Fruit fly (Drosophila melanogaster) whole organism, embryonic: ENCODE measurements around the gene CG17230.

Experiments used
- CG3995 ChIP-seq: fragments of 200-800 bp; sonication (Bioruptor generic); optimal IDR thresholded peaks from 3 replicates; lab custom pipeline; 2016; ENCODE audit warnings: missing biosample characterization, missing genetic modification characterization
- CG6689 ChIP-seq: fragments of 200-800 bp; sonication (Bioruptor generic); IDR thresholded peaks from 2 replicates; pipeline ENCODE4 v1.3.6; 2022; ENCODE audit warnings: missing biosample characterization, missing genetic modification characterization
- GATAe ChIP-seq: fragments of 200-800 bp; sonication (Bioruptor generic); conservative IDR thresholded peaks from 2 replicates; pipeline ENCODE4 v1.3.6; 2022; ENCODE audit warnings: missing biosample characterization, missing genetic modification characterization
- Lpt ChIP-seq: fragments of >200 bp; optimal IDR thresholded peaks from 2 replicates; lab custom pipeline; 2018; ENCODE audit warnings: missing biosample characterization, missing genetic modification characterization
- maf-S ChIP-seq: fragments of 200-800 bp; sonication (Bioruptor generic); optimal IDR thresholded peaks from 2 replicates; lab custom pipeline; 2016; ENCODE audit warnings: missing biosample characterization, missing genetic modification characterization
- pan ChIP-seq, 4 experiments: fragments of >200 bp in 3 of 4; fragments of 200-800 bp in 1 of 4; sonication (Bioruptor generic) in 1 of 4; optimal IDR thresholded peaks in 3 of 4; IDR thresholded peaks in 1 of 4; 2 replicates each; pipeline versions ENCODE4 v1.3.6 to Lab custom; 2017 to 2022; ENCODE audit warnings: missing biosample characterization in 2 of 4, missing genetic modification characterization in 2 of 4, mixed read lengths in 1 of 4

dm6 chr3R:11458022-11458850 is 20.7 kb downstream of the CG17230 start:
- no peak for TF ChIP-seq Lpt (GFP tag; lab: Kevin White, UChicago)
- TF ChIP-seq maf-S: no peak
- no peak for TF ChIP-seq pan (optimal IDR thresholded peaks at IDR 0.05; lab: Kevin White, UChicago)
- peak in 1 of 2 experiments; percentile 85 for TF ChIP-seq pan (GFP tag; optimal IDR thresholded peaks at IDR 0.05 in 1 of 2, IDR thresholded peaks at IDR 0.05 in 1 of 2)
- TF ChIP-seq GATAe (GFP tag; lab: Robert Waterston, UW): peak; percentile 90
- peak; percentile 75 for TF ChIP-seq CG6689
- peak; percentile 55 for TF ChIP-seq CG3995
